Fruit fly (Drosophila melanogaster): ENCODE measurements around the gene capt.

Gene capt

DNA sequence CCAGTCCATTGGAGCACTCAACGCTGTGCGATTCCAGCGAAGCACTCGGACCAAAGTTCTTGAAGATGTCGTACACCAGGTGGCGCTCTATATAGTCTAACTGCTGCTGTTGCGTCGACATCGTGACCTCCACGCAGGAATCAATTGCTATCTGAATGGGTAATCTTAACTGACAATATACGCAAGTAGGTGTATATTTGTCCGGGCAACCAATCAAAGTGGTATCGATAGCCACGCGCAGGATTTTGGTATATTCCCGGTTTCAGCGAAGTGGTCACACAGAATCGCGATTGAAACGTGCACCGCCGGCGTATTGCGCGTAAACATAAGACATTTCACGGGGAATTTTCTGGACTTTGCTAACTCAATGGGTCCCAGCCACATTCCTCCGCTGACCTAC is 25.7 kb upstream of the capt start, which contains the start of the genes CG5126 and Tgt (continued):
- 0 out of 3 replicates have a peak, but pooled peaks have one; percentile 35 for TF ChIP-seq vnd (GFP tag; IDR thresholded peaks at IDR 0.05; ENCODE audit: partially characterized antibody)
- TF ChIP-seq inv (GFP tag; IDR thresholded peaks at IDR 0.05; ENCODE audit: partially characterized antibody): peak; percentile 45
- no peak for TF ChIP-seq CG6689 (GFP tag; IDR thresholded peaks at IDR 0.05)
- TF ChIP-seq salm (tag; optimal IDR thresholded peaks at IDR 0.05): no peak
- no peak for TF ChIP-seq CG15269 (tag; optimal IDR thresholded peaks at IDR 0.05)
- TF ChIP-seq bcd (GFP tag; optimal IDR thresholded peaks at IDR 0.05): no peak
- no peak for TF ChIP-seq CG42726 (GFP tag; IDR thresholded peaks at IDR 0.05; ENCODE audit: partially characterized antibody)
- no peak for TF ChIP-seq row (GFP tag; IDR thresholded peaks at IDR 0.05)
- TF ChIP-seq CG17361 (GFP tag; IDR thresholded peaks at IDR 0.05): no peak
- no peak for TF ChIP-seq CG18764 (GFP tag; optimal IDR thresholded peaks at IDR 0.05)
- no peak for TF ChIP-seq CG7271 (tag; optimal IDR thresholded peaks at IDR 0.05)
- no peak for TF ChIP-seq Nf-YC (tag; optimal IDR thresholded peaks at IDR 0.05)
- peak; percentile 55 for TF ChIP-seq MESR4 (GFP tag; optimal IDR thresholded peaks at IDR 0.05)
- TF ChIP-seq CG30403 (GFP tag; optimal IDR thresholded peaks at IDR 0.05): no peak
- TF ChIP-seq CG8924 (tag; optimal IDR thresholded peaks at IDR 0.05): no peak
- no peak for TF ChIP-seq CG3065 (GFP tag; optimal IDR thresholded peaks at IDR 0.05)
- TF ChIP-seq Neu2 (GFP tag; optimal IDR thresholded peaks at IDR 0.05; ENCODE audit: borderline replicate concordance): no peak
- TF ChIP-seq kay (GFP tag; optimal IDR thresholded peaks at IDR 0.05): no peak
- no peak for TF ChIP-seq org-1 (GFP tag; optimal IDR thresholded peaks at IDR 0.05)
- TF ChIP-seq lov (optimal IDR thresholded peaks at IDR 0.05): no peak
- TF ChIP-seq lov (GFP tag; IDR thresholded peaks at IDR 0.05): no peak
- TF ChIP-seq zfh1 (GFP tag; IDR thresholded peaks at IDR 0.05): no peak
- TF ChIP-seq Oaz (GFP tag; IDR thresholded peaks at IDR 0.05): 0 out of 2 replicates have a peak, but pooled peaks have one; percentile 18
- TF ChIP-seq CG3838 (GFP tag; optimal IDR thresholded peaks at IDR 0.05): no peak
- no peak for TF ChIP-seq CG13894 (tag; optimal IDR thresholded peaks at IDR 0.05)
- TF ChIP-seq nerfin-2 (GFP tag; IDR thresholded peaks at IDR 0.05; ENCODE audit: partially characterized antibody): peak; percentile 25; the same call in 1 of the 2 replicates
- no peak for TF ChIP-seq CG7839 (tag; optimal IDR thresholded peaks at IDR 0.05)
- peak; percentile 74 for TF ChIP-seq pzg (GFP tag; optimal IDR thresholded peaks at IDR 0.05)
- no peak for TF ChIP-seq pnt (GFP tag; optimal IDR thresholded peaks at IDR 0.05)
- peak; percentile 44; the same call in 1 of the 2 replicates for TF ChIP-seq sna (GFP tag; IDR thresholded peaks at IDR 0.05; ENCODE audit: partially characterized antibody)
- no peak for TF ChIP-seq Awh (GFP tag; IDR thresholded peaks at IDR 0.05)
- TF ChIP-seq Pdp1 (GFP tag; optimal IDR thresholded peaks at IDR 0.05): no peak
- no peak for TF ChIP-seq prd (optimal IDR thresholded peaks at IDR 0.05)
- TF ChIP-seq prd (GFP tag; IDR thresholded peaks at IDR 0.05): no peak
- TF ChIP-seq CG10267 (tag; optimal IDR thresholded peaks at IDR 0.05): no peak
- no peak for TF ChIP-seq Ssrp (tag; optimal IDR thresholded peaks at IDR 0.05)
- TF ChIP-seq CG31441 (GFP tag; IDR thresholded peaks at IDR 0.05): no peak
- no peak for TF ChIP-seq ranshi (GFP tag; IDR thresholded peaks at IDR 0.05)
- TF ChIP-seq D19A (tag; optimal IDR thresholded peaks at IDR 0.05): no peak
- no peak for TF ChIP-seq Lpt (GFP tag; optimal IDR thresholded peaks at IDR 0.05)
- TF ChIP-seq Usf (GFP tag; optimal IDR thresholded peaks at IDR 0.05): no peak
- TF ChIP-seq cg (GFP tag; optimal IDR thresholded peaks at IDR 0.05): no peak
- TF ChIP-seq Bgb (GFP tag; IDR thresholded peaks at IDR 0.05; ENCODE audit: partially characterized antibody): peak; percentile 54; the same call in 1 of the 2 replicates
- TF ChIP-seq sens-2 (GFP tag; IDR thresholded peaks at IDR 0.05): no peak
- no peak for TF ChIP-seq Mes4 (GFP tag; optimal IDR thresholded peaks at IDR 0.05)
- TF ChIP-seq Optix (GFP tag; IDR thresholded peaks at IDR 0.05): no peak
- no peak for TF ChIP-seq CG6683 (GFP tag; optimal IDR thresholded peaks at IDR 0.05)
- TF ChIP-seq z (GFP tag; IDR thresholded peaks at IDR 0.05): no peak
- TF ChIP-seq CG34422 (GFP tag; IDR thresholded peaks at IDR 0.05): peak; percentile 65; the same call in 1 of the 3 replicates
- no peak for TF ChIP-seq Ets65A (GFP tag)
- TF ChIP-seq CG12104 (GFP tag; optimal IDR thresholded peaks at IDR 0.05): no peak
- TF ChIP-seq luna (GFP tag; optimal IDR thresholded peaks at IDR 0.05): no peak
